Fruit fly (Drosophila melanogaster) whole organism, embryonic: ENCODE measurements around the gene CG13377.

ENCODE experiments used
- Antp ChIP-seq: fragments of 200-800 bp; sonication (Bioruptor generic); optimal IDR thresholded peaks from 3 replicates; lab custom pipeline; 2016; ENCODE audit warnings: missing biosample characterization, missing genetic modification characterization
- Atf6 ChIP-seq: fragments of 200-800 bp; sonication (Bioruptor generic); IDR thresholded peaks from 2 replicates; pipeline ENCODE4 v1.3.6; 2022; ENCODE audit warnings: missing biosample characterization, missing genetic modification characterization
- Bteb2 ChIP-seq: fragments of 200-800 bp; sonication (Bioruptor generic); optimal IDR thresholded peaks from 2 replicates; lab custom pipeline; 2016; ENCODE audit warnings: missing biosample characterization, missing genetic modification characterization
- C15 ChIP-seq: fragments of 200-800 bp; sonication (Bioruptor generic); IDR thresholded peaks from 3 replicates; pipeline ENCODE4 v1.3.6; 2022; ENCODE audit warnings: missing biosample characterization, missing genetic modification characterization
- CG10959 ChIP-seq: fragments of 200-800 bp; sonication (Bioruptor generic); IDR thresholded peaks from 2 replicates; pipeline ENCODE4 v1.3.6; 2022; ENCODE audit warnings: missing biosample characterization, missing genetic modification characterization
- CG11456 ChIP-seq: fragments of 200-800 bp; sonication (Bioruptor generic); IDR thresholded peaks from 3 replicates; pipeline ENCODE4 v1.3.6; 2022; ENCODE audit warnings: missing biosample characterization, missing genetic modification characterization
- CG12391 ChIP-seq: fragments of 200-800 bp; sonication (Bioruptor generic); optimal IDR thresholded peaks from 3 replicates; lab custom pipeline; 2018; ENCODE audit warnings: missing biosample characterization, mild to moderate bottlenecking, missing genetic modification characterization, moderate library complexity
- CG12744 ChIP-seq: fragments of 200-800 bp; sonication (Bioruptor generic); optimal IDR thresholded peaks from 2 replicates; lab custom pipeline; 2016; ENCODE audit warnings: missing biosample characterization, missing genetic modification characterization
- CG13296 ChIP-seq: fragments of 200-800 bp; sonication (Bioruptor generic); optimal IDR thresholded peaks from 3 replicates; lab custom pipeline; 2018; ENCODE audit warnings: missing biosample characterization, mild to moderate bottlenecking, missing genetic modification characterization
- CG17186 ChIP-seq: fragments of 200-800 bp; sonication (Bioruptor generic); optimal IDR thresholded peaks from 3 replicates; lab custom pipeline; 2017; ENCODE audit warnings: missing biosample characterization, missing genetic modification reagents, missing genetic modification characterization
- CG18619 ChIP-seq: fragments of 200-800 bp; sonication (Bioruptor generic); optimal IDR thresholded peaks from 3 replicates; lab custom pipeline; 2017; ENCODE audit warnings: missing biosample characterization, mild to moderate bottlenecking, missing genetic modification characterization
- CG2199 ChIP-seq: fragments of 200-800 bp; sonication (Bioruptor generic); IDR thresholded peaks from 3 replicates; pipeline ENCODE4 v1.3.6; 2022; ENCODE audit warnings: missing biosample characterization, missing genetic modification characterization
- CG31224 ChIP-seq: fragments of 200-800 bp; sonication (Bioruptor generic); IDR thresholded peaks from 2 replicates; pipeline ENCODE4 v1.3.6; 2022; ENCODE audit warnings: missing biosample characterization, missing genetic modification characterization
- CG3838 ChIP-seq: fragments of 200-800 bp; sonication (Bioruptor generic); optimal IDR thresholded peaks from 3 replicates; lab custom pipeline; 2016; ENCODE audit warnings: missing biosample characterization, missing genetic modification characterization
- CG3995 ChIP-seq: fragments of 200-800 bp; sonication (Bioruptor generic); optimal IDR thresholded peaks from 3 replicates; lab custom pipeline; 2016; ENCODE audit warnings: missing biosample characterization, missing genetic modification characterization
- CG6683 ChIP-seq: fragments of 200-800 bp; sonication (Bioruptor generic); optimal IDR thresholded peaks from 2 replicates; lab custom pipeline; 2017; ENCODE audit warnings: missing biosample characterization, mild to moderate bottlenecking, missing genetic modification characterization, missing genetic modification reagents
- CG6854 ChIP-seq: fragments of 200-800 bp; sonication (Bioruptor generic); optimal IDR thresholded peaks from 3 replicates; lab custom pipeline; 2017; ENCODE audit warnings: missing biosample characterization, mild to moderate bottlenecking, missing genetic modification characterization
- CG8944 ChIP-seq: fragments of 200-800 bp; sonication (Bioruptor generic); optimal IDR thresholded peaks from 3 replicates; lab custom pipeline; 2016; ENCODE audit warnings: missing biosample characterization, missing genetic modification characterization
- CG9797 ChIP-seq: fragments of 200-800 bp; sonication (Bioruptor generic); optimal IDR thresholded peaks from 3 replicates; lab custom pipeline; 2018; ENCODE audit warnings: missing biosample characterization, mild to moderate bottlenecking, missing genetic modification characterization
- CHES-1-like ChIP-seq: fragments of 200-800 bp; sonication (Bioruptor generic); optimal IDR thresholded peaks from 2 replicates; lab custom pipeline; 2016; ENCODE audit warnings: missing biosample characterization, missing genetic modification characterization
- Chrac-16 ChIP-seq: fragments of 200-800 bp; sonication (Bioruptor generic); optimal IDR thresholded peaks from 3 replicates; lab custom pipeline; 2016; ENCODE audit warnings: missing biosample characterization, missing genetic modification characterization
- Deaf1 ChIP-seq: fragments of 200-800 bp; optimal IDR thresholded peaks from 3 replicates; lab custom pipeline; 2019; ENCODE audit warnings: missing biosample characterization, mild to moderate bottlenecking, missing genetic modification characterization, moderate library complexity
- Doc3 ChIP-seq: fragments of 200-800 bp; sonication (Bioruptor generic); IDR thresholded peaks from 3 replicates; pipeline ENCODE4 v1.3.6; 2022; ENCODE audit warnings: missing biosample characterization, missing genetic modification characterization; ENCODE audit not compliant: partially characterized antibody
- Ets65A ChIP-seq: fragments of 200-800 bp; sonication (Bioruptor generic); peaks from one replicate; lab custom pipeline; 2016; ENCODE audit warnings: missing biosample characterization, missing genetic modification characterization
- HLH3B ChIP-seq: fragments of 200-800 bp; sonication (Bioruptor generic); IDR thresholded peaks from 2 replicates; pipeline ENCODE4 v1.3.6; 2022; ENCODE audit warnings: missing biosample characterization, missing genetic modification characterization
- HLHmδ ChIP-seq: fragments of 200-800 bp; sonication (Bioruptor generic); optimal IDR thresholded peaks from 2 replicates; lab custom pipeline; 2018; ENCODE audit warnings: missing biosample characterization, mild to moderate bottlenecking, missing genetic modification characterization, moderate library complexity
- Med ChIP-seq: fragments of 200-800 bp; sonication (Bioruptor generic); peaks from one replicate; lab custom pipeline; 2016; ENCODE audit warnings: missing biosample characterization, missing genetic modification characterization, mild to moderate bottlenecking, inconsistent platforms, moderate library complexity
- Oaz ChIP-seq: fragments of 200-800 bp; sonication (Bioruptor generic); IDR thresholded peaks from 2 replicates; pipeline ENCODE4 v1.3.6; 2022; ENCODE audit warnings: missing biosample characterization, missing genetic modification characterization
- Poxn ChIP-seq: fragments of 200-800 bp; sonication (Bioruptor generic); IDR thresholded peaks from 2 replicates; pipeline ENCODE4 v1.3.6; 2022; ENCODE audit warnings: missing biosample characterization, missing genetic modification characterization
- Ptx1 ChIP-seq: fragments of 200-800 bp; sonication (Bioruptor generic); IDR thresholded peaks from 2 replicates; pipeline ENCODE4 v1.3.6; 2022; ENCODE audit warnings: missing biosample characterization, missing genetic modification characterization
- Side ChIP-seq: fragments of 200-800 bp; sonication (Bioruptor generic); optimal IDR thresholded peaks from 2 replicates; lab custom pipeline; 2016; ENCODE audit warnings: missing biosample characterization, missing genetic modification characterization
- Vsx1 ChIP-seq: fragments of 200-800 bp; sonication (Bioruptor generic); optimal IDR thresholded peaks from 2 replicates; lab custom pipeline; 2017; ENCODE audit warnings: missing biosample characterization, mild to moderate bottlenecking, missing genetic modification characterization, missing genetic modification reagents
- Xbp1 ChIP-seq: fragments of 200-800 bp; sonication (Bioruptor generic); optimal IDR thresholded peaks from 3 replicates; lab custom pipeline; 2016; ENCODE audit warnings: missing biosample characterization, mild to moderate bottlenecking, missing genetic modification characterization
- bbx ChIP-seq: fragments of 200-800 bp; sonication (Bioruptor generic); IDR thresholded peaks from 2 replicates; pipeline ENCODE4 v1.3.6; 2022; ENCODE audit warnings: missing biosample characterization, missing genetic modification characterization; ENCODE audit not compliant: partially characterized antibody
- cas ChIP-seq: fragments of 200-800 bp; sonication (Bioruptor generic); IDR thresholded peaks from 2 replicates; pipeline ENCODE4 v1.3.6; 2022; ENCODE audit warnings: missing biosample characterization, missing genetic modification characterization
- disco-r ChIP-seq: fragments of 200-800 bp; sonication (Bioruptor generic); optimal IDR thresholded peaks from 2 replicates; lab custom pipeline; 2016; ENCODE audit warnings: missing biosample characterization, missing genetic modification characterization
- dpn ChIP-seq, 2 experiments: fragments of 200-800 bp; sonication (Bioruptor generic); optimal IDR thresholded peaks; 3 replicates each; lab custom pipeline; 2016; ENCODE audit warnings: missing biosample characterization in 2 of 2, missing genetic modification characterization in 2 of 2
- eyg ChIP-seq: fragments of 200-800 bp; sonication (Bioruptor generic); optimal IDR thresholded peaks from 3 replicates; lab custom pipeline; 2016; ENCODE audit warnings: missing biosample characterization, missing genetic modification characterization
- hbn ChIP-seq: fragments of 200-800 bp; sonication (Bioruptor generic); IDR thresholded peaks from 2 replicates; pipeline ENCODE4 v1.3.6; 2022; ENCODE audit warnings: missing biosample characterization, missing genetic modification characterization; ENCODE audit not compliant: partially characterized antibody
- her ChIP-seq: fragments of 200-800 bp; sonication (Bioruptor generic); optimal IDR thresholded peaks from 2 replicates; lab custom pipeline; 2016; ENCODE audit warnings: missing biosample characterization, missing genetic modification characterization
- nerfin-2 ChIP-seq: fragments of 200-800 bp; sonication (Bioruptor generic); IDR thresholded peaks from 2 replicates; pipeline ENCODE4 v1.3.6; 2022; ENCODE audit warnings: missing biosample characterization, missing genetic modification characterization; ENCODE audit not compliant: partially characterized antibody
- nmo ChIP-seq: fragments of 200-800 bp; sonication (Bioruptor generic); optimal IDR thresholded peaks from 2 replicates; lab custom pipeline; 2018; ENCODE audit warnings: missing biosample characterization, mild to moderate bottlenecking, missing genetic modification characterization, moderate library complexity
- pfk ChIP-seq: fragments of 200-800 bp; sonication (Bioruptor generic); optimal IDR thresholded peaks from 2 replicates; lab custom pipeline; 2018; ENCODE audit warnings: missing biosample characterization, mild to moderate bottlenecking, missing genetic modification characterization, moderate library complexity
- repo ChIP-seq: fragments of 200-800 bp; sonication (Bioruptor generic); optimal IDR thresholded peaks from 2 replicates; lab custom pipeline; 2016; ENCODE audit warnings: missing biosample characterization, missing genetic modification characterization
- run ChIP-seq: fragments of 200-800 bp; sonication (Bioruptor generic); optimal IDR thresholded peaks from 3 replicates; lab custom pipeline; 2018; ENCODE audit warnings: missing biosample characterization, mild to moderate bottlenecking, missing genetic modification characterization
- sim ChIP-seq: fragments of 200-800 bp; sonication (Bioruptor generic); IDR thresholded peaks from 2 replicates; pipeline ENCODE4 v1.3.6; 2022; ENCODE audit warnings: missing biosample characterization, missing genetic modification characterization
- sob ChIP-seq: fragments of 200-800 bp; sonication (Bioruptor generic); IDR thresholded peaks from 2 replicates; pipeline ENCODE4 v1.3.6; 2022; ENCODE audit warnings: missing biosample characterization, missing genetic modification characterization
- trh ChIP-seq: fragments of 200-800 bp; sonication (Bioruptor generic); optimal IDR thresholded peaks from 2 replicates; lab custom pipeline; 2016; ENCODE audit warnings: missing biosample characterization, missing genetic modification characterization
- vvl ChIP-seq: fragments of 200-800 bp; sonication (Bioruptor generic); IDR thresholded peaks from 2 replicates; pipeline ENCODE4 v1.3.6; 2022; ENCODE audit warnings: missing biosample characterization, missing genetic modification characterization
- wdn ChIP-seq: fragments of 200-800 bp; sonication (Bioruptor generic); IDR thresholded peaks from 2 replicates; pipeline ENCODE4 v1.3.6; 2022; ENCODE audit warnings: missing biosample characterization, missing genetic modification characterization
- z ChIP-seq: fragments of 200-800 bp; sonication (Bioruptor generic); IDR thresholded peaks from 3 replicates; pipeline ENCODE4 v1.3.6; 2022; ENCODE audit warnings: missing biosample characterization, missing genetic modification characterization
- zen2 ChIP-seq: fragments of 200-800 bp; sonication (Bioruptor generic); IDR thresholded peaks from 3 replicates; pipeline ENCODE4 v1.3.6; 2022; ENCODE audit warnings: missing biosample characterization, missing genetic modification characterization; ENCODE audit not compliant: partially characterized antibody

CG13377 gene

DNA sequence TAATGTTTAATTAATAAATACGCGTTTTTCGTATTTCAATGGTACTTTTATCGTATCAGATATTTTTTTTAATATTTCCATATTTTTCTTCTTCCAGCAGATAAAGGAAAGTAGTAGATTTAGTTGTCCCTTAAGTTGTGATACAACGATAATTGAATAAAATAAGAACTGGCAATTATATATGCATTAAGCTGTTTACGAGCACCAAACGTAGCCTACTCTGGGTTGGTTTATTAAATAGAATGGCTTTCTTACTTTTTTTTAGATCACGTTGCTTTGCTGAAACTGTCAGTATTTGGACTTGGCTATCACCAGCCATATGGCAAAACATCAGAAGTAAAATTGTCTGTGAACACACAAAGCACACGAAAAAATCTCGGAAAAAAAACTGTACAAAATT, 43.6 kb upstream of the CG13377 start, which contains the start of gene CG12470:
TSS of gene CG12470 (plus strand) at position 301 of the 400 bp plus-strand sequence.
- TF ChIP-seq nerfin-2 (GFP tag; lab: Robert Waterston, UW) (no peak), Vsx1 (GFP tag; lab: Kevin White, UChicago) (no peak), zen2 (GFP tag; lab: Robert Waterston, UW) (no peak), CG18619 (GFP tag; lab: Kevin White, UChicago) (no peak), cas (GFP tag; lab: Robert Waterston, UW) (no peak), hbn (GFP tag; lab: Robert Waterston, UW) (no peak), CHES-1-like (GFP tag; lab: Kevin White, UChicago) (no peak), Bteb2 (GFP tag; lab: Kevin White, UChicago) (no peak), Doc3 (no peak), eyg (no peak), CG31224 (GFP tag; lab: Robert Waterston, UW) (no peak), trh (GFP tag; lab: Kevin White, UChicago) (no peak), Chrac-16 (GFP tag; lab: Kevin White, UChicago) (no peak), z (GFP tag; lab: Robert Waterston, UW) (no peak), CG17186 (no peak), CG12391 (tag; lab: Kevin White, UChicago) (no peak), CG3838 (GFP tag; lab: Kevin White, UChicago) (no peak), run (tag; lab: Kevin White, UChicago) (no peak), pfk (no peak), CG13296 (no peak)
- TF ChIP-seq, all 482 proteins: peak for 0

DNA sequence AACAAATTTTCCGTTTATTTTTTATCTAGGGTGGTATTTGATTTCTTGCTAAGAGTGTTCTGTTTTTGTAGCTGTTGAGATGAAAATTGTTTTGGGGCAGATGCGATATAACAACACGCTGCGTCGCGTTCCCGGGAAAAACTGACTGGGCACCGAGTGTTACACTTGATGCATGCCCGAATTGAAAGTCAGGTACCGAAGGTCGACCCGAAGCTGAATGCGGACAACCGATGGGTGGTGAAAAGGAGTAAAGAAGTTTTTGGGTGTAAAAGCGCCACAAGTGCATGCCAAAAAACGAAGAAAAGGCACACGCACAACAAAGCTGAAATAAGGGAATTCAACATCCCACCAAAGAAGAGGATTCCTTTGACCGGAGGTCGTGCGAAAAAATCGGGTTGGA, 31.0 kb upstream of the CG13377 start, which contains the start of gene CG13375:
TSS of gene CG13375 (minus strand) at position 124 of the 400 bp plus-strand sequence.
- TF ChIP-seq wdn (GFP tag; lab: Robert Waterston, UW): no peak
- no peak for TF ChIP-seq sim (GFP tag; lab: Robert Waterston, UW)
- TF ChIP-seq CG2199: 0 out of 3 replicates have a peak, but pooled peaks have one; percentile 46
- TF ChIP-seq Ets65A (GFP tag; lab: Kevin White, UChicago): peak; percentile 60
- TF ChIP-seq CG13296: no peak
- no peak for TF ChIP-seq sob
- TF ChIP-seq her (GFP tag; lab: Kevin White, UChicago): no peak
- TF ChIP-seq Atf6 (GFP tag; lab: Robert Waterston, UW): no peak
- TF ChIP-seq C15 (GFP tag; lab: Robert Waterston, UW): no peak
- TF ChIP-seq HLHmδ (GFP tag; lab: Kevin White, UChicago): no peak
- TF ChIP-seq bbx (GFP tag; lab: Robert Waterston, UW): no peak
- TF ChIP-seq nmo (GFP tag; lab: Kevin White, UChicago): no peak
- TF ChIP-seq CG9797: no peak
- no peak for TF ChIP-seq Antp (GFP tag; lab: Kevin White, UChicago)
- no peak for TF ChIP-seq repo (GFP tag; lab: Kevin White, UChicago)
- no peak for TF ChIP-seq CG8944 (GFP tag; lab: Kevin White, UChicago)
- TF ChIP-seq HLH3B (GFP tag; lab: Robert Waterston, UW): no peak
- TF ChIP-seq CG6854: no peak
- TF ChIP-seq CG6683 (GFP tag; lab: Kevin White, UChicago): no peak
- TF ChIP-seq Side (GFP tag; lab: Kevin White, UChicago): no peak
- no peak for TF ChIP-seq Ptx1
- TF ChIP-seq dpn (GFP tag; optimal IDR thresholded peaks at IDR 0.05; lab: Kevin White, UChicago): no peak
- TF ChIP-seq CG3995 (GFP tag; lab: Kevin White, UChicago): no peak
- TF ChIP-seq CG10959 (GFP tag; lab: Robert Waterston, UW): no peak
- no peak for TF ChIP-seq CG12744
- TF ChIP-seq vvl: no peak
- no peak for TF ChIP-seq Oaz (GFP tag; lab: Robert Waterston, UW)
- TF ChIP-seq Med (GFP tag; lab: Kevin White, UChicago): peak; percentile 23
- no peak for TF ChIP-seq CG11456 (GFP tag; lab: Robert Waterston, UW)
- no peak for TF ChIP-seq disco-r (GFP tag; lab: Kevin White, UChicago)
- no peak for TF ChIP-seq Poxn (GFP tag; lab: Robert Waterston, UW)
- TF ChIP-seq Xbp1 (GFP tag; lab: Kevin White, UChicago): no peak
- TF ChIP-seq Deaf1: peak; percentile 95
